Worm (Caenorhabditis elegans) whole organism, L4/young adult: ENCODE results near the gene Y39F10A.3.

ENCODE experiments used
- W03F9.2 ChIP-seq: fragments of 150-350 bp; optimal IDR thresholded peaks from 2 replicates; lab custom pipeline; 2014; ENCODE audit warnings: missing biosample characterization, missing genetic modification characterization
- him-1 ChIP-seq: sonication (generic microtip); optimal IDR thresholded peaks from 2 replicates; lab custom pipeline; 2016; ENCODE audit warnings: missing genotype, missing genetic modification reagents, missing genetic modification characterization, missing compliant biosample characterization

DNA sequence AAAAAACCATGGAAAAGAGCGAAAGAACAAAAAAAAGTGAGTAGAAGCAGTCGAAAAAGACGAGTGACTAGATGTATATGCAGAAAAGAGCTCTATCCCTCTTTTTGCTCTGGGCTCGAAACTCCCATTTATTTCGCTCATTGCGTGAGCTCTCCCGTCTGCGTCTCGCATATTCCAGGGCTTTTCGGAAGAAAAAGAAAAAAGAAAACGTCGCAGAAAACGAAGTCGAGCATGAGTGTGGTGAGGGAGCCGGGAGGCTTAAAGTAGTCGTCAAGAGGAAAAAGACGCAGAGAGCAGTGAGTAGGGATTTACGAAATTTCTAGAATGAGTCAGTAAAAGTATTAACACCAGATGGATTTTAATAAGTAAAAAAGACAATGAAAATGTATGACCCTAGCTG lies 23.0 kb downstream of the Y39F10A.3 start:
- TF ChIP-seq him-1 (tag; lab: Kevin White, UChicago) (peak; percentile 79), W03F9.2 (tag; lab: Kevin White, UChicago) (no peak)
